Fruit fly (Drosophila melanogaster) whole organism, wandering third instar larva: ENCODE measurements around the gene CG4025.

Experiments
- Abd-B ChIP-seq: fragments of >200 bp; optimal IDR thresholded peaks from 2 replicates; lab custom pipeline; 2017; ENCODE audit warnings: missing biosample characterization, missing genetic modification characterization
- CG32264 ChIP-seq: fragments of 200-800 bp; sonication (Bioruptor generic); optimal IDR thresholded peaks from 2 replicates; lab custom pipeline; 2016; ENCODE audit warnings: missing biosample characterization, missing genetic modification characterization
- CG9705 ChIP-seq: fragments of 200-800 bp; sonication (Bioruptor generic); optimal IDR thresholded peaks from 2 replicates; lab custom pipeline; 2018; ENCODE audit warnings: missing biosample characterization, mild to moderate bottlenecking, missing genetic modification characterization
- CrebA ChIP-seq: fragments of 200-800 bp; sonication (Bioruptor generic); optimal IDR thresholded peaks from 2 replicates; lab custom pipeline; 2016; ENCODE audit warnings: missing biosample characterization, mild to moderate bottlenecking, missing genetic modification characterization, borderline replicate concordance
- Dfd ChIP-seq: fragments of >200 bp; optimal IDR thresholded peaks from 2 replicates; lab custom pipeline; 2017; ENCODE audit warnings: missing biosample characterization, missing genetic modification characterization
- Dif ChIP-seq: fragments of 200-275, 200-300 bp; sonication (Bioruptor generic); optimal IDR thresholded peaks from 2 replicates; lab custom pipeline; 2018; ENCODE audit warnings: missing biosample characterization, missing genetic modification characterization; ENCODE audit not compliant: partially characterized antibody
- GATAd ChIP-seq: sonication (Bioruptor generic); optimal IDR thresholded peaks from 2 replicates; lab custom pipeline; 2016; ENCODE audit warnings: missing biosample characterization, missing genetic modification characterization
- HLH106 ChIP-seq: fragments of 200-800 bp; optimal IDR thresholded peaks from 3 replicates; lab custom pipeline; 2019; ENCODE audit warnings: missing biosample characterization, mild to moderate bottlenecking, missing genetic modification characterization, moderate library complexity
- Hnf4 ChIP-seq: fragments of 200-800 bp; sonication (Bioruptor generic); optimal IDR thresholded peaks from 2 replicates; lab custom pipeline; 2016; ENCODE audit warnings: missing biosample characterization, mild to moderate bottlenecking, missing genetic modification characterization
- Hr78 ChIP-seq: fragments of >200 bp; optimal IDR thresholded peaks from 2 replicates; lab custom pipeline; 2017; ENCODE audit warnings: missing biosample characterization, missing genetic modification characterization
- Hr83 ChIP-seq: fragments of 200-300 bp; sonication (Bioruptor generic); optimal IDR thresholded peaks from 2 replicates; lab custom pipeline; 2016; ENCODE audit warnings: missing biosample characterization, mild to moderate bottlenecking, missing genetic modification characterization, moderate library complexity; ENCODE audit not compliant: poor library complexity, severe bottlenecking
- Jra ChIP-seq: sonication (Bioruptor generic); optimal IDR thresholded peaks from 2 replicates; lab custom pipeline; 2016; ENCODE audit warnings: missing biosample characterization, missing genetic modification characterization
- Mio ChIP-seq: sonication (Bioruptor generic); optimal IDR thresholded peaks from 2 replicates; lab custom pipeline; 2016; ENCODE audit warnings: missing biosample characterization, missing genetic modification characterization
- Myc ChIP-seq: fragments of >200 bp; optimal IDR thresholded peaks from 2 replicates; lab custom pipeline; 2017
- N ChIP-seq: fragments of >200 bp; optimal IDR thresholded peaks from 2 replicates; lab custom pipeline; 2018; ENCODE audit warnings: missing biosample characterization, missing external identifiers, missing genetic modification characterization
- OdsH ChIP-seq: fragments of 200-800 bp; sonication (Bioruptor generic); optimal IDR thresholded peaks from 2 replicates; lab custom pipeline; 2016; ENCODE audit warnings: missing biosample characterization, mild to moderate bottlenecking, missing genetic modification characterization
- Rel ChIP-seq, 2 experiments: fragments of 200-800 bp; sonication (Bioruptor generic) in 1 of 2; optimal IDR thresholded peaks; 2 replicates in 1 of 2; 3 replicates in 1 of 2; lab custom pipeline; 2016 to 2019; ENCODE audit warnings: mild to moderate bottlenecking in 2 of 2, missing biosample characterization in 2 of 2, missing genetic modification characterization in 2 of 2, moderate library complexity in 1 of 2
- Sp1 ChIP-seq: fragments of 200-800 bp; sonication (Bioruptor generic); optimal IDR thresholded peaks from 3 replicates; lab custom pipeline; 2019; ENCODE audit warnings: missing biosample characterization, mild to moderate bottlenecking, missing genetic modification characterization, moderate library complexity
- Vsx2 ChIP-seq: fragments of 200-300, 225-300 bp; sonication (Bioruptor generic); optimal IDR thresholded peaks from 2 replicates; lab custom pipeline; 2018; ENCODE audit warnings: missing biosample characterization, missing genetic modification characterization; ENCODE audit not compliant: partially characterized antibody
- br ChIP-seq: fragments of 200-800 bp; sonication (Bioruptor generic); optimal IDR thresholded peaks from 2 replicates; lab custom pipeline; 2016; ENCODE audit warnings: missing biosample characterization, missing genetic modification characterization
- brk ChIP-seq: fragments of 200-800 bp; sonication (Bioruptor generic); optimal IDR thresholded peaks from 2 replicates; lab custom pipeline; 2016; ENCODE audit warnings: missing biosample characterization, mild to moderate bottlenecking, missing genetic modification characterization
- dl ChIP-seq, 2 experiments: fragments of 175-275, 200-275 bp in 1 of 2; fragments of 200-275 bp in 1 of 2; sonication (Bioruptor generic); optimal IDR thresholded peaks; lab custom pipeline; 2018; ENCODE audit warnings: mild to moderate bottlenecking in 2 of 2, missing biosample characterization in 2 of 2, missing genetic modification characterization in 2 of 2, moderate library complexity in 2 of 2; ENCODE audit not compliant: partially characterized antibody in 2 of 2, insufficient read depth in 1 of 2
- dmrt93B ChIP-seq: fragments of 200-800 bp; sonication (Bioruptor generic); optimal IDR thresholded peaks from 2 replicates; lab custom pipeline; 2018; ENCODE audit warnings: missing biosample characterization, mild to moderate bottlenecking, missing genetic modification characterization
- dsf ChIP-seq: sonication (Bioruptor generic); optimal IDR thresholded peaks from 2 replicates; lab custom pipeline; 2016; ENCODE audit warnings: missing biosample characterization, missing genetic modification characterization, borderline replicate concordance
- ey ChIP-seq: fragments of 200-800 bp; sonication (Bioruptor generic); optimal IDR thresholded peaks from 2 replicates; lab custom pipeline; 2016; ENCODE audit warnings: missing biosample characterization, missing genetic modification characterization
- foxo ChIP-seq, 2 experiments: fragments of 200-800 bp; sonication (Bioruptor generic); optimal IDR thresholded peaks; 2 replicates in 1 of 2; 3 replicates in 1 of 2; lab custom pipeline; 2016 to 2017; ENCODE audit warnings: missing biosample characterization in 2 of 2, missing genetic modification characterization in 2 of 2
- fru ChIP-seq: fragments of 200-800 bp; sonication (Bioruptor generic); optimal IDR thresholded peaks from 3 replicates; lab custom pipeline; 2016; ENCODE audit warnings: missing biosample characterization, mild to moderate bottlenecking, missing genetic modification characterization
- h ChIP-seq: fragments of 200-800 bp; sonication (Bioruptor generic); optimal IDR thresholded peaks from 3 replicates; lab custom pipeline; 2016; ENCODE audit warnings: missing biosample characterization, mild to moderate bottlenecking, missing genetic modification characterization
- jim ChIP-seq: fragments of 175-275, 200-325 bp; sonication (Bioruptor generic); optimal IDR thresholded peaks from 2 replicates; lab custom pipeline; 2016; ENCODE audit warnings: missing biosample characterization, mild to moderate bottlenecking, missing genetic modification characterization
- lola ChIP-seq: fragments of >200 bp; optimal IDR thresholded peaks from 2 replicates; lab custom pipeline; 2017; ENCODE audit warnings: missing biosample characterization, missing genetic modification characterization
- psq ChIP-seq: fragments of 200-800 bp; sonication (Bioruptor generic); optimal IDR thresholded peaks from 3 replicates; lab custom pipeline; 2017; ENCODE audit warnings: missing biosample characterization, mild to moderate bottlenecking, missing genetic modification characterization, moderate library complexity
- rgr ChIP-seq: fragments of 200-800 bp; sonication (Bioruptor generic); optimal IDR thresholded peaks from 3 replicates; lab custom pipeline; 2016; ENCODE audit warnings: missing biosample characterization, mild to moderate bottlenecking, missing genetic modification characterization
- sage ChIP-seq: fragments of 200-800 bp; sonication (Bioruptor generic); optimal IDR thresholded peaks from 2 replicates; lab custom pipeline; 2016; ENCODE audit warnings: missing biosample characterization, mild to moderate bottlenecking, missing genetic modification characterization
- sv ChIP-seq: fragments of 200-800 bp; sonication (Bioruptor generic); optimal IDR thresholded peaks from 3 replicates; lab custom pipeline; 2016; ENCODE audit warnings: missing biosample characterization, missing genetic modification characterization
- tai ChIP-seq: sonication (Bioruptor generic); optimal IDR thresholded peaks from 2 replicates; lab custom pipeline; 2016; ENCODE audit warnings: missing biosample characterization, missing genetic modification characterization
- usp ChIP-seq: fragments of >200 bp; optimal IDR thresholded peaks from 2 replicates; lab custom pipeline; 2017; ENCODE audit warnings: missing biosample characterization, missing genetic modification characterization
- woc ChIP-seq: sonication (Bioruptor generic); optimal IDR thresholded peaks from 2 replicates; lab custom pipeline; 2016; ENCODE audit warnings: missing biosample characterization, mild to moderate bottlenecking, missing genetic modification characterization

CG4025 gene

dm6 chrX:2123013-2123964 is 46.5 kb downstream of the CG4025 start, which contains the start of gene ph-d:
TSS of gene ph-d (minus strand) at chrX:2123286.
- TF ChIP-seq foxo (GFP tag; optimal IDR thresholded peaks at IDR 0.05; lab: Kevin White, UChicago) (peak; percentile 19 to 64), OdsH (peak; percentile 33), fru (peak; percentile 34), Myc (lab: Kevin White, UChicago) (no peak), CrebA (GFP tag; lab: Kevin White, UChicago) (no peak), Dif (GFP tag; lab: Kevin White, UChicago) (peak; percentile 90), Sp1 (GFP tag; lab: Kevin White, UChicago) (peak; percentile 80), Jra (GFP tag; lab: Kevin White, UChicago) (peak; percentile 77), rgr (GFP tag; lab: Kevin White, UChicago) (peak; percentile 44), CG9705 (GFP tag; lab: Kevin White, UChicago) (peak; percentile 24), br (peak; percentile 65), dmrt93B (GFP tag; lab: Kevin White, UChicago) (peak; percentile 26), Dfd (no peak), tai (peak; percentile 76), dsf (GFP tag; lab: Kevin White, UChicago) (peak; percentile 16), sage (GFP tag; lab: Kevin White, UChicago) (peak; percentile 11), Rel (GFP tag; optimal IDR thresholded peaks at IDR 0.05; lab: Kevin White, UChicago) (no peak), Rel (tag; optimal IDR thresholded peaks at IDR 0.05; lab: Kevin White, UChicago) (peak; percentile 88), woc (GFP tag; lab: Kevin White, UChicago) (peak; percentile 70), Abd-B (no peak), Mio (GFP tag; lab: Kevin White, UChicago) (no peak), Hr83 (GFP tag; lab: Kevin White, UChicago) (peak; percentile 69), dl (GFP tag; optimal IDR thresholded peaks at IDR 0.05; lab: Kevin White, UChicago; ENCODE audit: insufficient read depth in 1 of 2, partially characterized antibody in 2 of 2) (peak in 1 of 2 experiments; percentile 56), GATAd (GFP tag; lab: Kevin White, UChicago) (no peak), jim (peak; percentile 100), CG32264 (no peak), Hnf4 (GFP tag; lab: Kevin White, UChicago) (peak; percentile 75), sv (GFP tag; lab: Kevin White, UChicago) (peak; percentile 34), ey (GFP tag; lab: Kevin White, UChicago) (peak; percentile 36), HLH106 (peak; percentile 23), Vsx2 (peak; percentile 68), brk (peak; percentile 65), N (GFP tag; lab: Kevin White, UChicago) (peak; percentile 30), h (GFP tag; lab: Kevin White, UChicago) (peak; percentile 19)

- TF ChIP-seq jim, result peak; percentile 99
- TF ChIP-seq Hr83 (GFP tag; lab: Kevin White, UChicago), result peak; percentile 28
- TF ChIP-seq CrebA (GFP tag; lab: Kevin White, UChicago), result peak; percentile 85
- TF ChIP-seq ey (GFP tag; lab: Kevin White, UChicago), result peak; percentile 79
- peak; percentile 80 for TF ChIP-seq OdsH
- TF ChIP-seq Mio (GFP tag; lab: Kevin White, UChicago), result no peak
- no peak for TF ChIP-seq Vsx2
- no peak for TF ChIP-seq woc (GFP tag; lab: Kevin White, UChicago)
- TF ChIP-seq Sp1 (GFP tag; lab: Kevin White, UChicago), result peak; percentile 96
- peak; percentile 97 for TF ChIP-seq HLH106
- TF ChIP-seq dsf (GFP tag; lab: Kevin White, UChicago), result no peak
- TF ChIP-seq Hr78 (GFP tag; lab: Kevin White, UChicago), result no peak
- peak; percentile 66 for TF ChIP-seq h (GFP tag; lab: Kevin White, UChicago)
- peak; percentile 69 for TF ChIP-seq sage (GFP tag; lab: Kevin White, UChicago)
- TF ChIP-seq brk, result no peak
- TF ChIP-seq sv (GFP tag; lab: Kevin White, UChicago), result peak; percentile 90
- no peak for TF ChIP-seq Hnf4 (GFP tag; lab: Kevin White, UChicago)
- peak; percentile 84 for TF ChIP-seq rgr (GFP tag; lab: Kevin White, UChicago)
- no peak for TF ChIP-seq Jra (GFP tag; lab: Kevin White, UChicago)
- peak in 1 of 2 experiments; percentile 19 for TF ChIP-seq dl (GFP tag; optimal IDR thresholded peaks at IDR 0.05; lab: Kevin White, UChicago; ENCODE audit: insufficient read depth in 1 of 2, partially characterized antibody in 2 of 2)
- peak; percentile 60 for TF ChIP-seq Rel (GFP tag; optimal IDR thresholded peaks at IDR 0.05; lab: Kevin White, UChicago)
- peak; percentile 64 for TF ChIP-seq Rel (tag; optimal IDR thresholded peaks at IDR 0.05; lab: Kevin White, UChicago)
- peak; percentile 65 to 91 for TF ChIP-seq foxo (GFP tag; optimal IDR thresholded peaks at IDR 0.05; lab: Kevin White, UChicago)
- TF ChIP-seq tai, result no peak
- peak; percentile 38 for TF ChIP-seq CG32264
- TF ChIP-seq lola (GFP tag; lab: Kevin White, UChicago), result no peak
- no peak for TF ChIP-seq N (GFP tag; lab: Kevin White, UChicago)
- peak; percentile 0 for TF ChIP-seq GATAd (GFP tag; lab: Kevin White, UChicago)
- no peak for TF ChIP-seq usp (GFP tag; lab: Kevin White, UChicago)
- peak; percentile 10 for TF ChIP-seq br
- TF ChIP-seq psq (GFP tag; lab: Kevin White, UChicago), result peak; percentile 97
- no peak for TF ChIP-seq Myc (lab: Kevin White, UChicago)
- peak; percentile 82 for TF ChIP-seq fru
- peak; percentile 60 for TF ChIP-seq Dfd
- TF ChIP-seq Abd-B, result no peak
- TF ChIP-seq Dif (GFP tag; lab: Kevin White, UChicago), result peak; percentile 47
- TF ChIP-seq dmrt93B (GFP tag; lab: Kevin White, UChicago), result peak; percentile 93
- TF ChIP-seq CG9705 (GFP tag; lab: Kevin White, UChicago), result peak; percentile 85
Measured at dm6 chrX:2123965-2124688, 47.4 kb downstream of the CG4025 start.
